Worm (Caenorhabditis elegans): ENCODE measurements around the gene C05B5.1.

DNA sequence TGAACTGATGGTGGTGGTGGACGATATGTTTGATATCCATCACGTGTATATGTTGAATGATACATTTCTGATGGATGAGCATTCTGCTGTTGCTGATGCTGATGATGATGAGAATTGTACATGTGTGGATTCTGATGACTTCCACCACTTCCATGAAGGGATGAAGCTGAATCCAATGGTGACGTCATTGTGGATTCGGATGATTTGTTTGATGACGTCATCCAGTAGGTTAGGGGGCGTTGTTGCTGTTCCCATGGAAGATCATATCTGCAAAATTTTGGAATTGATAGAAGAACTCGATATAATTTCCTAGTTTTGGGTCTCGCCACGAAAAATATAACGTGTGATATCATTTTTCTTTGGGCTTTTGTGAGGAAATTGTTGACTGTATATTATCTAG lies 24.8 kb downstream of the C05B5.1 start:
- TF ChIP-seq efl-1 (GFP tag; optimal IDR thresholded peaks at IDR 0.05) (no peak), ceh-91 (GFP tag; IDR thresholded peaks at IDR 0.05) (no peak), nhr-120 (GFP tag; IDR thresholded peaks at IDR 0.05) (no peak), F55B11.4 (tag; optimal IDR thresholded peaks at IDR 0.05; ENCODE audit: borderline replicate concordance, insufficient read depth) (no peak)

Measured in whole organism, young adult.